Fruit fly (Drosophila melanogaster) whole organism, embryonic: Measurements from ENCODE around the gene TwdlC.

ENCODE experiments used
- Ada2b ChIP-seq: fragments of 200-800 bp; sonication (Bioruptor generic); IDR thresholded peaks from 2 replicates; pipeline ENCODE4 v1.3.6; 2022; ENCODE audit warnings: missing biosample characterization, missing genetic modification characterization
- CG10321 ChIP-seq: fragments of 200-800 bp; sonication (Bioruptor generic); IDR thresholded peaks from 2 replicates; pipeline ENCODE4 v1.3.6; 2022; ENCODE audit warnings: missing biosample characterization, missing genetic modification characterization
- CG10431 ChIP-seq: fragments of 200-800 bp; sonication (Bioruptor generic); optimal IDR thresholded peaks from 3 replicates; lab custom pipeline; 2018; ENCODE audit warnings: missing biosample characterization, mild to moderate bottlenecking, missing genetic modification characterization
- CG10565 ChIP-seq: fragments of 200-800 bp; sonication (Bioruptor generic); optimal IDR thresholded peaks from 3 replicates; lab custom pipeline; 2016; ENCODE audit warnings: missing biosample characterization, mild to moderate bottlenecking, missing genetic modification characterization
- CG11247 ChIP-seq: fragments of 200-800 bp; sonication (Bioruptor generic); IDR thresholded peaks from 2 replicates; pipeline ENCODE4 v1.3.6; 2022; ENCODE audit warnings: missing biosample characterization, missing genetic modification characterization
- CG12942 ChIP-seq: fragments of 200-800 bp; sonication (Bioruptor generic); optimal IDR thresholded peaks from 3 replicates; lab custom pipeline; 2016; ENCODE audit warnings: missing biosample characterization, missing genetic modification characterization
- CG17328 ChIP-seq: fragments of 200-800 bp; sonication (Bioruptor generic); IDR thresholded peaks from 2 replicates; pipeline ENCODE4 v1.3.6; 2022; ENCODE audit warnings: missing biosample characterization, missing genetic modification characterization
- CG17385 ChIP-seq: fragments of 200-800 bp; sonication (Bioruptor generic); optimal IDR thresholded peaks from 3 replicates; lab custom pipeline; 2018; ENCODE audit warnings: missing biosample characterization, mild to moderate bottlenecking, missing genetic modification characterization
- CG17829 ChIP-seq: fragments of 200-800 bp; optimal IDR thresholded peaks from 2 replicates; lab custom pipeline; 2019; ENCODE audit warnings: missing biosample characterization, mild to moderate bottlenecking, missing genetic modification characterization, moderate library complexity
- CG17912 ChIP-seq: fragments of 200-800 bp; sonication (Bioruptor generic); optimal IDR thresholded peaks from 2 replicates; lab custom pipeline; 2018; ENCODE audit warnings: missing biosample characterization, mild to moderate bottlenecking, missing genetic modification characterization
- CG18619 ChIP-seq: fragments of 200-800 bp; sonication (Bioruptor generic); optimal IDR thresholded peaks from 3 replicates; lab custom pipeline; 2017; ENCODE audit warnings: missing biosample characterization, mild to moderate bottlenecking, missing genetic modification characterization
- CG18764 ChIP-seq: fragments of 200-800 bp; sonication (Bioruptor generic); optimal IDR thresholded peaks from 3 replicates; lab custom pipeline; 2016; ENCODE audit warnings: missing biosample characterization, missing genetic modification characterization
- CG2199 ChIP-seq: fragments of 200-800 bp; sonication (Bioruptor generic); IDR thresholded peaks from 3 replicates; pipeline ENCODE4 v1.3.6; 2022; ENCODE audit warnings: missing biosample characterization, missing genetic modification characterization
- CG31224 ChIP-seq: fragments of 200-800 bp; sonication (Bioruptor generic); IDR thresholded peaks from 2 replicates; pipeline ENCODE4 v1.3.6; 2022; ENCODE audit warnings: missing biosample characterization, missing genetic modification characterization
- CG31441 ChIP-seq: fragments of 200-800 bp; sonication (Bioruptor generic); IDR thresholded peaks from 2 replicates; pipeline ENCODE4 v1.3.6; 2022; ENCODE audit warnings: missing biosample characterization, missing genetic modification characterization
- CG34224 ChIP-seq: fragments of 200-800 bp; sonication (Bioruptor generic); IDR thresholded peaks from 3 replicates; pipeline ENCODE4 v1.3.6; 2022; ENCODE audit warnings: missing biosample characterization, missing genetic modification characterization; ENCODE audit not compliant: partially characterized antibody
- CG34422 ChIP-seq: fragments of 200-800 bp; sonication (Bioruptor generic); IDR thresholded peaks from 3 replicates; pipeline ENCODE4 v1.3.6; 2022; ENCODE audit warnings: missing biosample characterization, missing genetic modification characterization
- CG3995 ChIP-seq: fragments of 200-800 bp; sonication (Bioruptor generic); optimal IDR thresholded peaks from 3 replicates; lab custom pipeline; 2016; ENCODE audit warnings: missing biosample characterization, missing genetic modification characterization
- CG4360 ChIP-seq: fragments of 200-800 bp; sonication (Bioruptor generic); IDR thresholded peaks from 2 replicates; pipeline ENCODE4 v1.3.6; 2022; ENCODE audit warnings: missing biosample characterization, missing genetic modification characterization
- CG6791 ChIP-seq: fragments of 200-800 bp; sonication (Bioruptor generic); IDR thresholded peaks from 3 replicates; pipeline ENCODE4 v1.3.6; 2022; ENCODE audit warnings: missing biosample characterization, missing genetic modification characterization; ENCODE audit not compliant: partially characterized antibody
- CG6854 ChIP-seq: fragments of 200-800 bp; sonication (Bioruptor generic); optimal IDR thresholded peaks from 3 replicates; lab custom pipeline; 2017; ENCODE audit warnings: missing biosample characterization, mild to moderate bottlenecking, missing genetic modification characterization
- CG8281 ChIP-seq: fragments of 200-800 bp; sonication (Bioruptor generic); optimal IDR thresholded peaks from 2 replicates; lab custom pipeline; 2018; ENCODE audit warnings: missing biosample characterization, mild to moderate bottlenecking, missing genetic modification characterization, moderate library complexity
- CG8924 ChIP-seq: fragments of 200-800 bp; optimal IDR thresholded peaks from 3 replicates; lab custom pipeline; 2019; ENCODE audit warnings: missing biosample characterization, mild to moderate bottlenecking, missing genetic modification characterization, moderate library complexity
- CTCF ChIP-seq: fragments of 200-800 bp; sonication (Bioruptor generic); optimal IDR thresholded peaks from 2 replicates; lab custom pipeline; 2017; ENCODE audit warnings: missing biosample characterization, mild to moderate bottlenecking, missing genetic modification characterization, moderate library complexity
- Camta ChIP-seq: fragments of 200-800 bp; sonication (Bioruptor generic); optimal IDR thresholded peaks from 2 replicates; lab custom pipeline; 2016; ENCODE audit warnings: missing biosample characterization, missing genetic modification characterization
- Dek ChIP-seq: fragments of 200-800 bp; sonication (Bioruptor generic); optimal IDR thresholded peaks from 3 replicates; lab custom pipeline; 2019; ENCODE audit warnings: missing biosample characterization, mild to moderate bottlenecking, missing genetic modification characterization, moderate library complexity
- Doc2 ChIP-seq: fragments of 200-800 bp; sonication (Bioruptor generic); IDR thresholded peaks from 2 replicates; pipeline ENCODE4 v1.3.6; 2022; ENCODE audit warnings: missing biosample characterization, missing genetic modification characterization
- Ets65A ChIP-seq: fragments of 200-800 bp; sonication (Bioruptor generic); peaks from one replicate; lab custom pipeline; 2016; ENCODE audit warnings: missing biosample characterization, missing genetic modification characterization
- Hmr ChIP-seq: fragments of 200-800 bp; sonication (Bioruptor generic); optimal IDR thresholded peaks from 3 replicates; lab custom pipeline; 2017; ENCODE audit warnings: mild to moderate bottlenecking, missing biosample characterization, missing genetic modification reagents, missing genetic modification characterization
- Kr ChIP-seq: fragments of 200-800 bp; sonication (Bioruptor generic); optimal IDR thresholded peaks from 2 replicates; lab custom pipeline; 2017; ENCODE audit warnings: missing biosample characterization, mild to moderate bottlenecking, missing genetic modification characterization
- NK7.1 ChIP-seq: fragments of 200-800 bp; sonication (Bioruptor generic); optimal IDR thresholded peaks from 3 replicates; lab custom pipeline; 2016; ENCODE audit warnings: missing biosample characterization, missing genetic modification characterization
- Nf-YA ChIP-seq: fragments of 200-800 bp; sonication (Bioruptor generic); IDR thresholded peaks from 2 replicates; pipeline ENCODE4 v1.3.6; 2022; ENCODE audit warnings: missing biosample characterization, missing genetic modification characterization
- Nf-YB ChIP-seq: fragments of 200-800 bp; sonication (Bioruptor generic); optimal IDR thresholded peaks from 3 replicates; lab custom pipeline; 2019; ENCODE audit warnings: missing biosample characterization, mild to moderate bottlenecking, missing genetic modification characterization, moderate library complexity
- Pdp1 ChIP-seq, 2 experiments: fragments of 200-800 bp; sonication (Bioruptor generic); optimal IDR thresholded peaks; 3 replicates each; lab custom pipeline; 2016; ENCODE audit warnings: missing biosample characterization in 2 of 2, missing genetic modification characterization in 2 of 2, mild to moderate bottlenecking in 1 of 2, moderate library complexity in 1 of 2
- Usf ChIP-seq: fragments of 200-800 bp; sonication (Bioruptor generic); optimal IDR thresholded peaks from 2 replicates; lab custom pipeline; 2017; ENCODE audit warnings: missing genotype, missing biosample characterization, missing genetic modification characterization
- Vsx1 ChIP-seq: fragments of 200-800 bp; sonication (Bioruptor generic); optimal IDR thresholded peaks from 2 replicates; lab custom pipeline; 2017; ENCODE audit warnings: missing biosample characterization, mild to moderate bottlenecking, missing genetic modification characterization, missing genetic modification reagents
- bigmax ChIP-seq: fragments of 200-800 bp; sonication (Bioruptor generic); optimal IDR thresholded peaks from 2 replicates; lab custom pipeline; 2018; ENCODE audit warnings: missing biosample characterization, mild to moderate bottlenecking, missing genetic modification characterization
- croc ChIP-seq: fragments of 200-800 bp; sonication (Bioruptor generic); conservative IDR thresholded peaks from 3 replicates; pipeline ENCODE4 v1.3.6; 2022; ENCODE audit warnings: missing biosample characterization, missing genetic modification characterization
- danr ChIP-seq: fragments of 200-800 bp; sonication (Bioruptor generic); IDR thresholded peaks from 2 replicates; pipeline ENCODE4 v1.3.6; 2022; ENCODE audit warnings: missing biosample characterization, missing genetic modification characterization
- dmrt99B ChIP-seq: fragments of 200-800 bp; sonication (Bioruptor generic); optimal IDR thresholded peaks from 2 replicates; lab custom pipeline; 2018; ENCODE audit warnings: missing biosample characterization, mild to moderate bottlenecking, missing genetic modification characterization, moderate library complexity
- en ChIP-seq: fragments of 200-800 bp; sonication (Bioruptor generic); optimal IDR thresholded peaks from 2 replicates; lab custom pipeline; 2016; ENCODE audit warnings: missing biosample characterization, missing genetic modification characterization
- eyg ChIP-seq: fragments of 200-800 bp; sonication (Bioruptor generic); optimal IDR thresholded peaks from 3 replicates; lab custom pipeline; 2016; ENCODE audit warnings: missing biosample characterization, missing genetic modification characterization
- fru ChIP-seq: fragments of >200 bp; optimal IDR thresholded peaks from 2 replicates; lab custom pipeline; 2017
- grau ChIP-seq: fragments of 200-800 bp; optimal IDR thresholded peaks from 3 replicates; lab custom pipeline; 2019; ENCODE audit warnings: missing biosample characterization, mild to moderate bottlenecking, missing genetic modification characterization, moderate library complexity
- kah ChIP-seq: fragments of 200-800 bp; sonication (Bioruptor generic); optimal IDR thresholded peaks from 2 replicates; lab custom pipeline; 2018; ENCODE audit warnings: missing biosample characterization, mild to moderate bottlenecking, missing genetic modification characterization
- peb ChIP-seq: fragments of 200-800 bp; sonication (Bioruptor generic); IDR thresholded peaks from 2 replicates; pipeline ENCODE4 v1.3.6; 2022; ENCODE audit warnings: missing biosample characterization, missing genetic modification characterization
- sens ChIP-seq: fragments of 200-800 bp; sonication (Bioruptor generic); peaks from one replicate; lab custom pipeline; 2016; ENCODE audit warnings: missing biosample characterization, missing genetic modification characterization
- trh ChIP-seq: fragments of 200-800 bp; sonication (Bioruptor generic); optimal IDR thresholded peaks from 2 replicates; lab custom pipeline; 2016; ENCODE audit warnings: missing biosample characterization, missing genetic modification characterization

Gene TwdlC

DNA sequence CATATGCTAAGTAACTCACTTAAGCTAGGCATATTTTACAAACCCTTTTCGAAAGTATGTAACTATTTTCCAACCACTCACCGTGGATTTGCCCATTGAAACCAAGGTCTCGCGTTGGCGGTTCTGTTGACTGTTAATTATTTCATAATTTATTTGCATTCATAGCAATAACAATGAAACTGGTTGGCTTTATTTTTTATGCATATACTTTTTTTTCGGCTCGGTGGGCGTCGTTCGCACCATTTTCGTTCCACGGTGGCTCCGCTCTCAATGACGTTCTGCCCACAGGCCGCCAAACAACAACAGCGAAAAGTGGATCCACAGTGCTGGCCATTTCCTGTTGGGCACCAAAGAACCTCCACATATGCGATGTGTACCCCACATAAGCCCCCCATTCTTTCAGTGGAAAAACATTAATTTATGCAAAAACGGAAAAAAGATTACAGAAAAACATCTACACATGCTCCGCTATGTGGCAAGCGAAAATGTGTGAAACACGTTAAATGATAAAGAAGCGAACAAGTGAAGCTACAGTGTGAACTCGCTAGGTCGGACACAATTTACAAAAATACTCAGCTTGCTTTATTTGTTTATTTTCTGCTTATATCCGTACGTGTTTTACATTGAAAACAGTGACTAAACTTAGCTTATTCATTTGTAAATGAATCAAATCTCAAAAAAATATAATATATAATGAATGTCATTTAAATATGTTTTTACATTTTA lies 26.9 kb upstream of the TwdlC start (continued):
- TF ChIP-seq bigmax (GFP tag; lab: Kevin White, UChicago) (no peak), kah (no peak), trh (no peak), Nf-YB (no peak), CTCF (GFP tag; lab: Kevin White, UChicago) (no peak), peb (GFP tag; lab: Robert Waterston, UW) (0 out of 2 replicates have a peak, but pooled peaks have one; percentile 14), dmrt99B (tag; lab: Kevin White, UChicago) (peak; percentile 43), CG34422 (peak; percentile 46; the same call in 1 of the 3 replicates)

DNA sequence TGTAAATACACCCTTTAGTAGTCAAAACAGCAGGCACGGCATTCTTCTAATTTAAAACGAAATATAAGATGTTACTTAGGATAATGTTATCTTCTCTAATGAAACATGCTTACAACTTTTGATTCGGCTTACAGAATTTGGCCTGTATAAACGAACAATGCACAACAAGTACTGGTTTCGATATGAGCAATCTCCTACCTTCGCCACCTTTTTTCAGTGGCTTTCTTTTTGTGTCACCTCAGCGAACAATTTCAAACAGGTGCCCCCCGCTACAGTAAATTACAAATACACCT lies 26.4 kb upstream of the TwdlC start:
- TF ChIP-seq CG17385: no peak
- TF ChIP-seq grau (tag; lab: Kevin White, UChicago): peak; percentile 71
- 0 out of 2 replicates have a peak, but pooled peaks have one; percentile 1 for TF ChIP-seq CG31441 (GFP tag; lab: Robert Waterston, UW)
- peak; percentile 3; the same call in 1 of the 2 replicates for TF ChIP-seq Nf-YA (GFP tag; lab: Robert Waterston, UW)
- 0 out of 2 replicates have a peak, but pooled peaks have one; percentile 3 for TF ChIP-seq CG17328
- TF ChIP-seq CG11247: no peak
- TF ChIP-seq CG2199: peak; percentile 11; the same call in 1 of the 3 replicates
- peak; percentile 36 for TF ChIP-seq sens (GFP tag; lab: Kevin White, UChicago)

DNA sequence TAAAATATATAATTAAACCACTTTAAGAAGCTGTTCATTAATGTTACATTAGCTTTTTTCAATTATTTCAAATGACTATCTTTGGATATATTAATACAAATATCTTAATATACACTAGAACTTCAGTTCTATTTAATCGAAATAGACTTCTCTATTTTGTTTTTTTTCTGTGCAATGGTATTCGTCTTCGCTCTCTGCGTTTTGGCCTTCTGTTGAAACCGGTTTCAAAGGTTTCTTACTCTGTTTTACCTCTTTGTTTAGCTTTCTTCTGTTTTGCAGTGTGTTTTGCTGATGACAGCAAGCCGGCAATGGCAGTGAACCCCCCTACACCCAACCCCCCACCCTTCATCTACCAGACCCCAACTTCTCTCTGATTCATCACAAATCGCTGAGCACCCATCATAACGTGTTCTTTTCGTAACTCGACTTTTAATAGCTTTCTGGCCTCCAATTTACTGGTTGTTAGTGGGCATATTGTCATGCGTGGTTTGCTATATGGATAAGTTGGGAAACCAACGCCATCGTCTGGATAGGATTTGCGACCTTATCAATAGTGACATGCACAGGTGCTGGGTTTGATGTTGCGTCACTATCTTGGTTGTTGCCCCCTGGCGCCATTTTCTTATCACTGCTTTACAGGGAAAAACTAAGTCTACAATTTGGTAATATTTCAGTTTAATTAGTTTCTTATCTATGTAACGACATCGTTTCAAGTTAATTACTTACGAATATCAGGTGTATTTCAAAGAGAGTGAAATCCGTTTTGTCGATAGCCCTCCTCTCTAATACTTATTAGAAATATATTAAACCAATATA lies 25.6 kb upstream of the TwdlC start:
- TF ChIP-seq CG8924 (tag; lab: Kevin White, UChicago) (peak; percentile 33), eyg (no peak), Pdp1 (GFP tag; optimal IDR thresholded peaks at IDR 0.05; lab: Kevin White, UChicago) (peak in 1 of 2 experiments; percentile 86), CG18764 (GFP tag; lab: Kevin White, UChicago) (no peak), Usf (GFP tag; lab: Kevin White, UChicago) (no peak), croc (GFP tag; lab: Robert Waterston, UW) (no peak), CG17829 (peak; percentile 11), CG31224 (peak; percentile 76), CG12942 (no peak), Doc2 (GFP tag; lab: Robert Waterston, UW) (no peak), CG10431 (GFP tag; lab: Kevin White, UChicago) (peak; percentile 10), Ets65A (GFP tag; lab: Kevin White, UChicago) (no peak), Camta (GFP tag; lab: Kevin White, UChicago) (no peak), CG6791 (GFP tag; lab: Robert Waterston, UW) (no peak), Hmr (GFP tag; lab: Kevin White, UChicago) (peak; percentile 5), Vsx1 (GFP tag; lab: Kevin White, UChicago) (peak; percentile 49), en (no peak), fru (lab: Kevin White, UChicago) (no peak), CG6854 (GFP tag; lab: Kevin White, UChicago) (no peak), danr (GFP tag; lab: Robert Waterston, UW) (no peak), CG3995 (GFP tag; lab: Kevin White, UChicago) (no peak), CG4360 (no peak), CG10321 (GFP tag; lab: Robert Waterston, UW) (no peak), Kr (GFP tag; lab: Kevin White, UChicago) (no peak), Ada2b (GFP tag; lab: Robert Waterston, UW) (no peak), CG18619 (GFP tag; lab: Kevin White, UChicago) (no peak), Dek (tag; lab: Kevin White, UChicago) (no peak), CG17912 (GFP tag; lab: Kevin White, UChicago) (no peak), CG10565 (GFP tag; lab: Kevin White, UChicago) (no peak), CG8281 (peak; percentile 20), NK7.1 (GFP tag; lab: Kevin White, UChicago) (no peak), CG34224 (GFP tag; lab: Robert Waterston, UW) (no peak)
